Worm (Caenorhabditis elegans): Measurements from ENCODE around the gene mfsd-8.

ce11 chrIII:3240893-3241292 is 41.2 kb upstream of the mfsd-8 start:
- TF ChIP-seq zag-1 (tag; optimal IDR thresholded peaks at IDR 0.05), result no peak
- TF ChIP-seq mxl-2 (GFP tag; conservative IDR thresholded peaks at IDR 0.05), result no peak
- no peak for TF ChIP-seq fkh-10 (GFP tag; optimal IDR thresholded peaks at IDR 0.05)
- no peak for TF ChIP-seq dpl-1 (GFP tag; optimal IDR thresholded peaks at IDR 0.05)

Measured in whole organism, L4 larva.